Worm (Caenorhabditis elegans): ENCODE measurements around the gene T14G8.2.
A peak's percentile ranks its signal among the peaks of the same experiment; 100 is the strongest.

Gene T14G8.2

DNA sequence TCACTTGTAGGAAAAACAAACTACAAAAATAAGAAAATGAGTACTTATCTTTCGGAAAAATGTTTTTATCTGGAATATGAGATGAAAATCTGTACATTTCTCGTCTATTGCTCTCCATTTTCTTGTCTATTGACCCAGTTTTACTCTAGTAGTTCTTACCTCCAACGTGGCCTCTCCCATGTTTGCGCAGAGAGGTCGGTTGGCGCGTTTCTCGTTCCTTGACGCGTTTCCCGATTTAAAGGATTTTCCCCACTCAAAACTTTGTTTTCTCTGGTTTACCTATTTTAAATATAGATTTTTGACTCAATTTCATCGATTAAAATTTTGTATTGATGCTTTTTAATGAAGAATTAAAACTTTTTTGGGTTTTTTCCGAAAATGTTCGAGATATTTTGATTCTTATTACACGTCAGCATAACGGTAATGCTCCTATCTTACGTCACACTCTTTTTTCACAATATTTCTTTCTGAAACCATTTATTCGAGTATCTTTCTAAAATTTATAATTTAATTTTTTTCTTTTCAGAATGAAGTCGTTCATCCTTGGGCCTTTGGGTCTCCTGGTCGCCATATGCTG lies 3.0 kb downstream of the T14G8.2 start, which contains the start of gene T14G8.3:
Gene T14G8.3 (plus strand): TSS at position 527 of the 577 bp plus-strand sequence.
- TF ChIP-seq snpc-1.3 (tag; optimal IDR thresholded peaks at IDR 0.05; ENCODE audit: insufficient read depth) = no peak
- no peak for TF ChIP-seq aptf-3 (GFP tag; IDR thresholded peaks at IDR 0.05)
- no peak for TF ChIP-seq lag-1 (GFP tag; IDR thresholded peaks at IDR 0.05)
- TF ChIP-seq lin-26 (GFP tag; IDR thresholded peaks at IDR 0.05) = no peak
- no peak for TF ChIP-seq nhr-27 (tag; optimal IDR thresholded peaks at IDR 0.05)
- no peak for TF ChIP-seq F52B5.7 (tag; optimal IDR thresholded peaks at IDR 0.05)
- no peak for TF ChIP-seq F10E7.11 (tag; optimal IDR thresholded peaks at IDR 0.05)
- TF ChIP-seq him-1 (tag; optimal IDR thresholded peaks at IDR 0.05) = no peak
- peak; percentile 90 for TF ChIP-seq ztf-18 (tag; optimal IDR thresholded peaks at IDR 0.05)
- no peak for TF ChIP-seq Y53G8AR.9 (GFP tag; conservative IDR thresholded peaks at IDR 0.05)
- no peak for TF ChIP-seq somi-1 (GFP tag; optimal IDR thresholded peaks at IDR 0.05)
- no peak for TF ChIP-seq chd-7 (tag; optimal IDR thresholded peaks at IDR 0.05)
- TF ChIP-seq lin-35 (GFP tag; optimal IDR thresholded peaks at IDR 0.05) = no peak
- 0 out of 2 replicates have a peak, but pooled peaks have one; percentile 30 for TF ChIP-seq dox-1 (GFP tag; IDR thresholded peaks at IDR 0.05)
- no peak for TF ChIP-seq lsy-27 (tag; optimal IDR thresholded peaks at IDR 0.05; ENCODE audit: borderline replicate concordance, insufficient read depth)
- TF ChIP-seq lin-40 (tag; optimal IDR thresholded peaks at IDR 0.05) = peak; percentile 44
- TF ChIP-seq C06A6.2 (GFP tag; conservative IDR thresholded peaks at IDR 0.05) = no peak
- TF ChIP-seq tbp1 (GFP tag; optimal IDR thresholded peaks at IDR 0.05) = peak; percentile 17
- peak; percentile 96 to 98 for TF ChIP-seq let-607 (tag; optimal IDR thresholded peaks at IDR 0.05)
- TF ChIP-seq snpc-4 (GFP tag; optimal IDR thresholded peaks at IDR 0.05) = no peak
- peak in 1 of 4 experiments; percentile 14 for TF ChIP-seq snpc-4 (tag; optimal IDR thresholded peaks at IDR 0.05)
- peak; percentile 69 for TF ChIP-seq nhr-80 (tag; optimal IDR thresholded peaks at IDR 0.05)
- TF ChIP-seq F55B11.4 (tag; optimal IDR thresholded peaks at IDR 0.05; ENCODE audit: borderline replicate concordance, insufficient read depth) = no peak

- TF ChIP-seq dox-1 (GFP tag; IDR thresholded peaks at IDR 0.05) (no peak), mel-28 (tag; optimal IDR thresholded peaks at IDR 0.05; ENCODE audit: borderline replicate concordance) (no peak), ceh-91 (GFP tag; IDR thresholded peaks at IDR 0.05) (no peak), ceh-100 (GFP tag; IDR thresholded peaks at IDR 0.05) (no peak), F23B12.7 (tag; optimal IDR thresholded peaks at IDR 0.05; ENCODE audit: insufficient read depth) (no peak), B0336.3 (GFP tag; IDR thresholded peaks at IDR 0.05) (no peak), ccch-3 (GFP tag; optimal IDR thresholded peaks at IDR 0.05) (no peak), F55B11.4 (tag; optimal IDR thresholded peaks at IDR 0.05; ENCODE audit: borderline replicate concordance, insufficient read depth) (no peak), lag-1 (GFP tag; IDR thresholded peaks at IDR 0.05) (no peak), T07F8.4 (tag; optimal IDR thresholded peaks at IDR 0.05) (no peak), hlh-26 (GFP tag; conservative IDR thresholded peaks at IDR 0.05) (no peak), snpc-1.3 (tag; optimal IDR thresholded peaks at IDR 0.05; ENCODE audit: insufficient read depth) (no peak), ceh-40 (GFP tag; IDR thresholded peaks at IDR 0.05) (no peak), D2030.7 (GFP tag; IDR thresholded peaks at IDR 0.05) (no peak), attf-3 (GFP tag; conservative IDR thresholded peaks at IDR 0.05) (no peak), rec-8 (tag; optimal IDR thresholded peaks at IDR 0.05) (no peak)
These were observed 4.7 kb downstream of the T14G8.2 start, which contains the start of gene T14G8.6 for ce11 chrX:12862509-12862908. Gene T14G8.6, minus strand, starts transcription at chrX:12862846.

Data from whole organism, young adult.